Fruit fly (Drosophila melanogaster): ENCODE measurements around the gene Dpck.

The Dpck gene

DNA sequence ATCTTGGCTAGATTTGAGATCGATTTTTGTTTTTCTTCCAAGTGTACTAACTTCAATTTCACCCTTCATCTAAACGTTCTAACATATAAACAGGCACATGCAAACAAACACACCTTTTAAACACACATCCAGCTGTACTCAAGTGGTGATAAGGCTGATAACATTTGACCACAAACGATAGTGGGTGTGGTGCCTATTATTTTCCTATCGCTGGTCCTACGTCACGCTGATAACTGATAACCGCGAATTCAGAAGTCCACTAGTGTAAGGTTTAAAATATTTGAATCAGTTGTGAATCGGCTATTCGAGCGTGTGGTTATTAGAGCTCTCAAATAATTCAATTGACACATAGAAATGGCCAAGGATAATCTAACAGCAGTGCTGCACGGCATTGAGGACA is 29.7 kb upstream of the Dpck start, which contains the start of gene Sodh1 (continued):
- TF ChIP-seq Neu2 (GFP tag; optimal IDR thresholded peaks at IDR 0.05; ENCODE audit: borderline replicate concordance): no peak
- TF ChIP-seq al (GFP tag; IDR thresholded peaks at IDR 0.05): no peak
- TF ChIP-seq psq (GFP tag; optimal IDR thresholded peaks at IDR 0.05): no peak
- peak; percentile 62 for TF ChIP-seq Hey (tag; optimal IDR thresholded peaks at IDR 0.05)
- TF ChIP-seq TFAM (GFP tag; optimal IDR thresholded peaks at IDR 0.05): no peak
- no peak for TF ChIP-seq CrebB (tag; optimal IDR thresholded peaks at IDR 0.05)
- no peak for TF ChIP-seq odd (GFP tag; optimal IDR thresholded peaks at IDR 0.05)
- no peak for TF ChIP-seq yki (optimal IDR thresholded peaks at IDR 0.05)
- TF ChIP-seq CG6854 (GFP tag; optimal IDR thresholded peaks at IDR 0.05): no peak
- TF ChIP-seq D (optimal IDR thresholded peaks at IDR 0.05): no peak
- no peak for TF ChIP-seq D (GFP tag; optimal IDR thresholded peaks at IDR 0.05)
- no peak for TF ChIP-seq CG10209 (GFP tag; optimal IDR thresholded peaks at IDR 0.05)
- no peak for TF ChIP-seq CG11723 (GFP tag; optimal IDR thresholded peaks at IDR 0.05)
- no peak for TF ChIP-seq cas (GFP tag; IDR thresholded peaks at IDR 0.05)
- no peak for TF ChIP-seq Bteb2 (GFP tag; optimal IDR thresholded peaks at IDR 0.05)
- no peak for TF ChIP-seq Dip3 (GFP tag; optimal IDR thresholded peaks at IDR 0.05)
- TF ChIP-seq Hr3 (GFP tag; optimal IDR thresholded peaks at IDR 0.05): no peak
- TF ChIP-seq pan (optimal IDR thresholded peaks at IDR 0.05): no peak
- no peak for TF ChIP-seq pan (GFP tag; optimal IDR thresholded peaks at IDR 0.05 in 1 of 2, IDR thresholded peaks at IDR 0.05 in 1 of 2)
- no peak for TF ChIP-seq CG9215 (GFP tag; IDR thresholded peaks at IDR 0.05)
- TF ChIP-seq Nf-YA (GFP tag; IDR thresholded peaks at IDR 0.05): no peak
- no peak for TF ChIP-seq CG1603 (tag; optimal IDR thresholded peaks at IDR 0.05)
- TF ChIP-seq CG16813 (GFP tag; IDR thresholded peaks at IDR 0.05; ENCODE audit: partially characterized antibody): no peak
- TF ChIP-seq Mad (GFP tag; optimal IDR thresholded peaks at IDR 0.05): no peak
- peak; percentile 68 for TF ChIP-seq grn (GFP tag; optimal IDR thresholded peaks at IDR 0.05)
- TF ChIP-seq ap (GFP tag; IDR thresholded peaks at IDR 0.05): no peak
- peak; percentile 79 for TF ChIP-seq sug (tag; optimal IDR thresholded peaks at IDR 0.05)
- TF ChIP-seq wdn (GFP tag; IDR thresholded peaks at IDR 0.05): no peak
- no peak for TF ChIP-seq oc (tag; optimal IDR thresholded peaks at IDR 0.05)
- TF ChIP-seq zf30C (GFP tag; optimal IDR thresholded peaks at IDR 0.05): no peak
- no peak for TF ChIP-seq CG8290 (GFP tag; optimal IDR thresholded peaks at IDR 0.05)
- no peak for TF ChIP-seq CG8290 (tag; optimal IDR thresholded peaks at IDR 0.05)
- no peak for TF ChIP-seq Hmr (GFP tag; optimal IDR thresholded peaks at IDR 0.05)
- no peak for TF ChIP-seq CG13296 (GFP tag; optimal IDR thresholded peaks at IDR 0.05)
- no peak for TF ChIP-seq dimm (GFP tag; IDR thresholded peaks at IDR 0.05)
- TF ChIP-seq Trl (optimal IDR thresholded peaks at IDR 0.05): no peak
- TF ChIP-seq Trl (GFP tag; optimal IDR thresholded peaks at IDR 0.05): no peak
- TF ChIP-seq CG7372 (GFP tag; IDR thresholded peaks at IDR 0.05): no peak
- no peak for TF ChIP-seq HmgD (GFP tag; optimal IDR thresholded peaks at IDR 0.05)
- TF ChIP-seq Aef1 (GFP tag; IDR thresholded peaks at IDR 0.05): no peak
- TF ChIP-seq unpg (GFP tag; optimal IDR thresholded peaks at IDR 0.05): no peak
- no peak for TF ChIP-seq CG13894 (tag; optimal IDR thresholded peaks at IDR 0.05)
- peak; percentile 3 for TF ChIP-seq CG15514 (GFP tag; optimal IDR thresholded peaks at IDR 0.05)
- no peak for TF ChIP-seq CG12071 (GFP tag; optimal IDR thresholded peaks at IDR 0.05)
- peak; percentile 79 for TF ChIP-seq GATAe (GFP tag; conservative IDR thresholded peaks at IDR 0.05)
- no peak for TF ChIP-seq fru (optimal IDR thresholded peaks at IDR 0.05)
- TF ChIP-seq CG9932 (GFP tag; IDR thresholded peaks at IDR 0.05): no peak
- no peak for TF ChIP-seq CG33213 (GFP tag; optimal IDR thresholded peaks at IDR 0.05)
- TF ChIP-seq btn (GFP tag; optimal IDR thresholded peaks at IDR 0.05): no peak
- no peak for TF ChIP-seq unc-4 (GFP tag; IDR thresholded peaks at IDR 0.05; ENCODE audit: partially characterized antibody)
- TF ChIP-seq CG2120 (GFP tag; optimal IDR thresholded peaks at IDR 0.05): peak; percentile 4
- no peak for TF ChIP-seq CG11695 (GFP tag; IDR thresholded peaks at IDR 0.05)
- TF ChIP-seq CG9817 (tag; optimal IDR thresholded peaks at IDR 0.05): no peak
- no peak for TF ChIP-seq CG18476 (GFP tag; optimal IDR thresholded peaks at IDR 0.05)
- TF ChIP-seq CG4282 (GFP tag; optimal IDR thresholded peaks at IDR 0.05): no peak

All from whole organism, embryonic.